Worm (Caenorhabditis elegans): Measurements from ENCODE around the gene srx-116.

srx-116 gene

ce11 chrV:12637764-12638502, 32.8 kb upstream of the srx-116 start:
- TF ChIP-seq elt-1 (tag; optimal IDR thresholded peaks at IDR 0.05; ENCODE audit: borderline replicate concordance, insufficient read depth) (no peak), M03D4.4 (tag; optimal IDR thresholded peaks at IDR 0.05) (no peak), lsy-2 (tag; optimal IDR thresholded peaks at IDR 0.05) (no peak), unc-39 (tag; optimal IDR thresholded peaks at IDR 0.05) (no peak), mab-5 (tag; optimal IDR thresholded peaks at IDR 0.05) (no peak)

ce11 chrV:12640384-12640783, 30.3 kb upstream of the srx-116 start, which contains the start of gene gpa-8:
TSS of gene gpa-8 (minus strand) at chrV:12640484.
- TF ChIP-seq lin-13 (tag; optimal IDR thresholded peaks at IDR 0.05) = no peak
- TF ChIP-seq snpc-4 (tag; optimal IDR thresholded peaks at IDR 0.05) = no peak
- TF ChIP-seq unc-120 (tag; optimal IDR thresholded peaks at IDR 0.05; ENCODE audit: poor library complexity, severe bottlenecking) = no peak
- no peak for TF ChIP-seq mls-2 (tag; optimal IDR thresholded peaks at IDR 0.05)
- TF ChIP-seq unc-39 (tag; optimal IDR thresholded peaks at IDR 0.05) = no peak
- no peak for TF ChIP-seq drap-1 (GFP tag; optimal IDR thresholded peaks at IDR 0.05)

ce11 chrV:12644500-12644899, 26.2 kb upstream of the srx-116 start, which contains the start of gene F56H9.8:
TSS of gene F56H9.8 (plus strand) at chrV:12644800.
- no peak for TF ChIP-seq nhr-237 (tag; optimal IDR thresholded peaks at IDR 0.05)
- TF ChIP-seq M03D4.4 (tag; optimal IDR thresholded peaks at IDR 0.05) = no peak
- TF ChIP-seq elt-1 (tag; optimal IDR thresholded peaks at IDR 0.05; ENCODE audit: borderline replicate concordance, insufficient read depth) = no peak
- TF ChIP-seq ceh-39 (tag; optimal IDR thresholded peaks at IDR 0.05) = no peak
- no peak for TF ChIP-seq mep-1 (tag; optimal IDR thresholded peaks at IDR 0.05)
- TF ChIP-seq nhr-76 (tag; optimal IDR thresholded peaks at IDR 0.05) = no peak
- no peak for TF ChIP-seq lin-13 (tag; optimal IDR thresholded peaks at IDR 0.05)
- no peak for TF ChIP-seq lsy-2 (tag; optimal IDR thresholded peaks at IDR 0.05)
- no peak for TF ChIP-seq elt-3 (tag; optimal IDR thresholded peaks at IDR 0.05)
- TF ChIP-seq bed-3 (GFP tag; optimal IDR thresholded peaks at IDR 0.05) = no peak
- no peak for TF ChIP-seq hlh-1 (tag; optimal IDR thresholded peaks at IDR 0.05)
- TF ChIP-seq ces-1 (GFP tag; optimal IDR thresholded peaks at IDR 0.05) = no peak
- TF ChIP-seq pha-4 (tag; optimal IDR thresholded peaks at IDR 0.05) = no peak
- no peak for TF ChIP-seq ceh-43 (GFP tag; optimal IDR thresholded peaks at IDR 0.05)
- no peak for TF ChIP-seq unc-62 (GFP tag; optimal IDR thresholded peaks at IDR 0.05)
- no peak for TF ChIP-seq zip-8 (tag; optimal IDR thresholded peaks at IDR 0.05)
- TF ChIP-seq ceh-83 (GFP tag; optimal IDR thresholded peaks at IDR 0.05) = no peak
- no peak for TF ChIP-seq sem-2 (GFP tag; optimal IDR thresholded peaks at IDR 0.05)
- TF ChIP-seq snpc-4 (tag; optimal IDR thresholded peaks at IDR 0.05) = no peak
- no peak for TF ChIP-seq sptf-1 (tag; optimal IDR thresholded peaks at IDR 0.05)

- no peak for TF ChIP-seq sptf-1 (tag; optimal IDR thresholded peaks at IDR 0.05)
- TF ChIP-seq drap-1 (GFP tag; optimal IDR thresholded peaks at IDR 0.05) = no peak
- no peak for TF ChIP-seq bed-3 (GFP tag; optimal IDR thresholded peaks at IDR 0.05)
- no peak for TF ChIP-seq ceh-83 (GFP tag; optimal IDR thresholded peaks at IDR 0.05)
- no peak for TF ChIP-seq ham-2 (GFP tag; optimal IDR thresholded peaks at IDR 0.05)
- no peak for TF ChIP-seq flh-1 (GFP tag; optimal IDR thresholded peaks at IDR 0.05)
- TF ChIP-seq mls-2 (tag; optimal IDR thresholded peaks at IDR 0.05) = no peak
- no peak for TF ChIP-seq lsy-2 (tag; optimal IDR thresholded peaks at IDR 0.05)
- no peak for TF ChIP-seq M03D4.4 (tag; optimal IDR thresholded peaks at IDR 0.05)
- TF ChIP-seq nhr-237 (tag; optimal IDR thresholded peaks at IDR 0.05) = no peak
- no peak for TF ChIP-seq ces-1 (GFP tag; optimal IDR thresholded peaks at IDR 0.05)
- no peak for TF ChIP-seq unc-62 (GFP tag; optimal IDR thresholded peaks at IDR 0.05)
- TF ChIP-seq tbx-8 (GFP tag; optimal IDR thresholded peaks at IDR 0.05) = no peak
Measured at ce11 chrV:12649213-12649612, 21.5 kb upstream of the srx-116 start, which contains the start of gene gpa-9. TSS of gene gpa-9 (minus strand) at chrV:12649313.

ce11 chrV:12649636-12650035, 21.1 kb upstream of the srx-116 start, which contains the start of gene lin-25:
TSS of gene lin-25 (plus strand) at chrV:12649925.
- no peak for TF ChIP-seq elt-3 (tag; optimal IDR thresholded peaks at IDR 0.05)
- TF ChIP-seq ceh-39 (tag; optimal IDR thresholded peaks at IDR 0.05) = no peak
- TF ChIP-seq hlh-1 (tag; optimal IDR thresholded peaks at IDR 0.05) = peak; percentile 11
- no peak for TF ChIP-seq mab-5 (tag; optimal IDR thresholded peaks at IDR 0.05)
- TF ChIP-seq nhr-28 (tag; optimal IDR thresholded peaks at IDR 0.05) = no peak
- TF ChIP-seq ceh-43 (GFP tag; optimal IDR thresholded peaks at IDR 0.05) = no peak
- no peak for TF ChIP-seq snpc-4 (tag; optimal IDR thresholded peaks at IDR 0.05)
- no peak for TF ChIP-seq nhr-12 (tag; optimal IDR thresholded peaks at IDR 0.05)
- no peak for TF ChIP-seq drap-1 (GFP tag; optimal IDR thresholded peaks at IDR 0.05)
- no peak for TF ChIP-seq flh-1 (GFP tag; optimal IDR thresholded peaks at IDR 0.05)
- TF ChIP-seq sem-2 (GFP tag; optimal IDR thresholded peaks at IDR 0.05) = no peak
- no peak for TF ChIP-seq ztf-11 (tag; optimal IDR thresholded peaks at IDR 0.05)
- TF ChIP-seq pha-4 (tag; optimal IDR thresholded peaks at IDR 0.05) = peak; percentile 44
- TF ChIP-seq ceh-83 (GFP tag; optimal IDR thresholded peaks at IDR 0.05) = no peak
- TF ChIP-seq mep-1 (tag; optimal IDR thresholded peaks at IDR 0.05) = peak; percentile 43
- no peak for TF ChIP-seq nhr-2 (tag; optimal IDR thresholded peaks at IDR 0.05)
- TF ChIP-seq unc-39 (tag; optimal IDR thresholded peaks at IDR 0.05) = no peak
- peak; percentile 64 for TF ChIP-seq ces-1 (GFP tag; optimal IDR thresholded peaks at IDR 0.05)
- TF ChIP-seq tbx-8 (GFP tag; optimal IDR thresholded peaks at IDR 0.05) = no peak
- no peak for TF ChIP-seq zip-8 (tag; optimal IDR thresholded peaks at IDR 0.05)
- no peak for TF ChIP-seq cnd-1 (tag; optimal IDR thresholded peaks at IDR 0.05)
- no peak for TF ChIP-seq lin-13 (tag; optimal IDR thresholded peaks at IDR 0.05)
- no peak for TF ChIP-seq mls-2 (tag; optimal IDR thresholded peaks at IDR 0.05)
- peak; percentile 1 for TF ChIP-seq lsy-2 (tag; optimal IDR thresholded peaks at IDR 0.05)

All from whole organism, mixed stage, embryonic.